Worm (Caenorhabditis elegans) whole organism, L4 larva: ENCODE results near the gene C45G9.11.
A peak's percentile ranks its signal among the peaks of the same experiment; 100 is the strongest.

Experiments used
- D1046.2 ChIP-seq: fragments of 200-800 bp; sonication (Bioruptor generic); IDR thresholded peaks from 2 replicates; pipeline ENCODE4 v1.3.6; 2022; ENCODE audit warnings: missing genetic modification characterization, missing compliant biosample characterization
- F10B5.3 ChIP-seq: sonication (generic microtip); optimal IDR thresholded peaks from 2 replicates; lab custom pipeline; 2016; ENCODE audit warnings: mild to moderate bottlenecking, missing genetic modification characterization, missing compliant biosample characterization
- T20F7.1 ChIP-seq: fragments of 200-800 bp; sonication (Bioruptor generic); optimal IDR thresholded peaks from 2 replicates; lab custom pipeline; 2018; ENCODE audit warnings: mild to moderate bottlenecking, missing genetic modification characterization, missing compliant biosample characterization
- Y5F2A.4 ChIP-seq: fragments of 200-800 bp; sonication (Bioruptor generic); optimal IDR thresholded peaks from 2 replicates; lab custom pipeline; 2018; ENCODE audit warnings: mild to moderate bottlenecking, missing genetic modification characterization, missing compliant biosample characterization
- Y75B8A.6 ChIP-seq: fragments of 200-800 bp; sonication (Bioruptor generic); IDR thresholded peaks from 2 replicates; pipeline ENCODE4 v1.3.6; 2022; ENCODE audit warnings: missing genetic modification reagents, missing genetic modification characterization, missing compliant biosample characterization
- ZK337.2 ChIP-seq: fragments of 200-800 bp; sonication (Bioruptor generic); IDR thresholded peaks from 2 replicates; pipeline ENCODE4 v1.3.6; 2022; ENCODE audit warnings: missing genetic modification reagents, missing genetic modification characterization, missing compliant biosample characterization
- aha-1 ChIP-seq: fragments of 150-350 bp; peaks from one replicate; lab custom pipeline; 2014; ENCODE audit warnings: missing biosample characterization, missing genetic modification characterization
- arid-1 ChIP-seq: fragments of 200-800 bp; sonication (Bioruptor generic); conservative IDR thresholded peaks from 2 replicates; pipeline ENCODE4 v1.3.6; 2022; ENCODE audit warnings: missing genetic modification reagents, missing genetic modification characterization, missing compliant biosample characterization
- ceh-20 ChIP-seq: fragments of 200-800 bp; sonication (Bioruptor generic); IDR thresholded peaks from 2 replicates; pipeline ENCODE4 v1.3.6; 2022; ENCODE audit warnings: missing genetic modification reagents, missing genetic modification characterization, missing compliant biosample characterization
- ceh-32 ChIP-seq: sonication (generic microtip); optimal IDR thresholded peaks from 2 replicates; lab custom pipeline; 2016; ENCODE audit warnings: mild to moderate bottlenecking, missing genetic modification characterization, missing compliant biosample characterization; ENCODE audit not compliant: poor library complexity
- daf-16 ChIP-seq, 3 experiments: sonication (generic microtip); optimal IDR thresholded peaks; 2 replicates each; lab custom pipeline; 2016 to 2017; ENCODE audit warnings: missing genetic modification characterization in 3 of 3, missing genetic modification reagents in 3 of 3, mild to moderate bottlenecking in 2 of 3, missing compliant biosample characterization in 2 of 3, missing biosample characterization in 1 of 3, moderate library complexity in 1 of 3
- dmd-6 ChIP-seq: fragments of 200-800 bp; sonication (Bioruptor generic); IDR thresholded peaks from 2 replicates; pipeline ENCODE4 v1.3.6; 2022; ENCODE audit warnings: missing genetic modification reagents, missing genetic modification characterization, missing compliant biosample characterization
- dmd-9 ChIP-seq: fragments of 200-800 bp; sonication (Bioruptor generic); IDR thresholded peaks from 2 replicates; pipeline ENCODE4 v1.3.6; 2022; ENCODE audit warnings: missing genetic modification reagents, missing genetic modification characterization, missing compliant biosample characterization
- duxl-1 ChIP-seq: sonication (generic microtip); optimal IDR thresholded peaks from 2 replicates; lab custom pipeline; 2016; ENCODE audit warnings: mild to moderate bottlenecking, missing genetic modification characterization, moderate library complexity, missing compliant biosample characterization; ENCODE audit not compliant: poor library complexity
- dve-1 ChIP-seq: sonication (generic microtip); optimal IDR thresholded peaks from 2 replicates; lab custom pipeline; 2017; ENCODE audit warnings: antibody characterized with exemption, mild to moderate bottlenecking, missing genetic modification characterization, missing compliant biosample characterization; ENCODE audit not compliant: insufficient read depth
- egl-27 ChIP-seq: sonication (generic microtip); optimal IDR thresholded peaks from 3 replicates; lab custom pipeline; 2017; ENCODE audit warnings: missing biosample characterization, missing genetic modification reagents, missing genetic modification characterization
- egl-43 ChIP-seq: fragments of 200-800 bp; sonication (Bioruptor generic); IDR thresholded peaks from 2 replicates; pipeline ENCODE4 v1.3.6; 2022; ENCODE audit warnings: missing genetic modification reagents, missing genetic modification characterization, missing compliant biosample characterization
- fos-1 ChIP-seq: fragments of 150-350 bp; optimal IDR thresholded peaks from 2 replicates; lab custom pipeline; 2014; ENCODE audit warnings: missing biosample characterization, missing genetic modification characterization
- hif-1 ChIP-seq, 2 experiments: sonication (generic microtip); optimal IDR thresholded peaks; 2 replicates each; lab custom pipeline; 2016 to 2017; ENCODE audit warnings: missing compliant biosample characterization in 2 of 2, missing genetic modification characterization in 2 of 2, missing genetic modification reagents in 2 of 2, missing genotype in 2 of 2, mild to moderate bottlenecking in 1 of 2
- lin-1 ChIP-seq: fragments of 200-800 bp; sonication (Bioruptor generic); IDR thresholded peaks from 2 replicates; pipeline ENCODE4 v1.3.6; 2022; ENCODE audit warnings: missing genetic modification reagents, missing genetic modification characterization, missing compliant biosample characterization
- lin-13 ChIP-seq: fragments of 150-350 bp; optimal IDR thresholded peaks from 2 replicates; lab custom pipeline; 2014; ENCODE audit warnings: missing biosample characterization, missing genetic modification reagents, missing genetic modification characterization
- lin-29 ChIP-seq: fragments of 200-800 bp; sonication (Bioruptor generic); IDR thresholded peaks from 2 replicates; pipeline ENCODE4 v1.3.6; 2022; ENCODE audit warnings: missing genetic modification reagents, missing genetic modification characterization, missing compliant biosample characterization
- lin-39 ChIP-seq: fragments of 150-350 bp; optimal IDR thresholded peaks from 2 replicates; lab custom pipeline; 2014; ENCODE audit warnings: missing biosample characterization, missing genetic modification reagents, missing genetic modification characterization
- lir-3 ChIP-seq: sonication (generic microtip); optimal IDR thresholded peaks from 2 replicates; lab custom pipeline; 2016; ENCODE audit warnings: mild to moderate bottlenecking, missing genetic modification characterization, missing compliant biosample characterization
- lsy-2 ChIP-seq, 2 experiments: fragments of 150-350 bp in 1 of 2; sonication (generic microtip) in 1 of 2; optimal IDR thresholded peaks; 2 replicates each; lab custom pipeline; 2014 to 2017; ENCODE audit warnings: missing biosample characterization in 2 of 2, missing genetic modification characterization in 2 of 2
- mep-1 ChIP-seq: fragments of 150-350 bp; sonication (generic microtip); optimal IDR thresholded peaks from 3 replicates; lab custom pipeline; 2014; ENCODE audit warnings: missing biosample characterization, missing genetic modification characterization
- mes-2 ChIP-seq: sonication (generic microtip); optimal IDR thresholded peaks from 2 replicates; lab custom pipeline; 2016; ENCODE audit warnings: missing genotype, mild to moderate bottlenecking, missing genetic modification characterization, missing compliant biosample characterization; ENCODE audit not compliant: poor library complexity, severe bottlenecking
- mxl-2 ChIP-seq: fragments of 200-800 bp; sonication (Bioruptor generic); conservative IDR thresholded peaks from 2 replicates; pipeline ENCODE4 v1.3.6; 2022; ENCODE audit warnings: missing genetic modification reagents, missing genetic modification characterization, missing compliant biosample characterization
- mxl-3 ChIP-seq: fragments of 200-800 bp; sonication (Bioruptor generic); optimal IDR thresholded peaks from 2 replicates; lab custom pipeline; 2018; ENCODE audit warnings: mild to moderate bottlenecking, missing genetic modification characterization, missing compliant biosample characterization
- nhr-11 ChIP-seq: fragments of 150-350 bp; optimal IDR thresholded peaks from 2 replicates; lab custom pipeline; 2014; ENCODE audit warnings: missing biosample characterization, missing genetic modification characterization
- nhr-237 ChIP-seq: sonication (generic microtip); optimal IDR thresholded peaks from 2 replicates; lab custom pipeline; 2017; ENCODE audit warnings: missing biosample characterization, missing genetic modification characterization
- nhr-25 ChIP-seq: sonication (generic microtip); optimal IDR thresholded peaks from 2 replicates; lab custom pipeline; 2017; ENCODE audit warnings: missing genetic modification characterization, mild to moderate bottlenecking, missing compliant biosample characterization, antibody characterized with exemption, moderate library complexity, borderline replicate concordance; ENCODE audit not compliant: insufficient read depth
- nhr-28 ChIP-seq: fragments of 150-350 bp; optimal IDR thresholded peaks from 2 replicates; lab custom pipeline; 2014; ENCODE audit warnings: missing biosample characterization, missing genetic modification characterization
- nhr-42 ChIP-seq: fragments of 200-800 bp; sonication (Bioruptor generic); IDR thresholded peaks from 2 replicates; pipeline ENCODE4 v1.3.6; 2022; ENCODE audit warnings: missing genetic modification characterization, missing compliant biosample characterization
- nhr-77 ChIP-seq: fragments of 150-350 bp; optimal IDR thresholded peaks from 2 replicates; lab custom pipeline; 2014; ENCODE audit warnings: missing biosample characterization, missing genetic modification characterization
- pha-4 ChIP-seq, 2 experiments: fragments of 150-350 bp in 1 of 2; fragments of 200-800 bp in 1 of 2; sonication (Bioruptor generic) in 1 of 2; IDR thresholded peaks in 1 of 2; optimal IDR thresholded peaks in 1 of 2; 2 replicates each; pipeline versions ENCODE4 v1.3.6 to Lab custom; 2014 to 2022; ENCODE audit warnings: missing genetic modification characterization in 2 of 2, missing genetic modification reagents in 2 of 2, missing biosample characterization in 1 of 2, missing compliant biosample characterization in 1 of 2
- php-3 ChIP-seq: fragments of 200-800 bp; sonication (Bioruptor generic); IDR thresholded peaks from 2 replicates; pipeline ENCODE4 v1.3.6; 2022; ENCODE audit warnings: missing genetic modification reagents, missing genetic modification characterization, missing compliant biosample characterization
- rbr-2 ChIP-seq: sonication (generic microtip); optimal IDR thresholded peaks from 2 replicates; lab custom pipeline; 2016; ENCODE audit warnings: missing genotype, missing genetic modification characterization, missing compliant biosample characterization
- sdz-12 ChIP-seq: fragments of 200-800 bp; sonication (Bioruptor generic); optimal IDR thresholded peaks from 2 replicates; lab custom pipeline; 2018; ENCODE audit warnings: mild to moderate bottlenecking, missing genetic modification characterization, missing compliant biosample characterization
- skn-1 ChIP-seq: fragments of 150-350 bp; optimal IDR thresholded peaks from 2 replicates; lab custom pipeline; 2014; ENCODE audit warnings: missing biosample characterization, missing genetic modification characterization
- snpc-4 ChIP-seq: fragments of 150-350 bp; optimal IDR thresholded peaks from 2 replicates; lab custom pipeline; 2014; ENCODE audit warnings: missing biosample characterization, missing genetic modification characterization
- spr-1 ChIP-seq: sonication (generic microtip); optimal IDR thresholded peaks from 2 replicates; lab custom pipeline; 2016; ENCODE audit warnings: mild to moderate bottlenecking, missing genetic modification characterization, missing compliant biosample characterization
- tag-97 ChIP-seq: fragments of 200-800 bp; sonication (Bioruptor generic); IDR thresholded peaks from 2 replicates; pipeline ENCODE4 v1.3.6; 2022; ENCODE audit warnings: missing genetic modification characterization, missing compliant biosample characterization
- tra-1 ChIP-seq: fragments of 200-800 bp; sonication (Bioruptor generic); IDR thresholded peaks from 2 replicates; pipeline ENCODE4 v1.3.6; 2022; ENCODE audit warnings: missing genetic modification reagents, missing genetic modification characterization, missing compliant biosample characterization
- unc-62 ChIP-seq, 3 experiments: fragments of 150-350 bp in 1 of 3; sonication (generic microtip); optimal IDR thresholded peaks in 2 of 3; peaks in 1 of 3; 1 replicate in 1 of 3; 2 replicates in 2 of 3; lab custom pipeline; 2014 to 2017; ENCODE audit warnings: missing biosample characterization in 3 of 3, missing genetic modification characterization in 3 of 3, missing genetic modification reagents in 3 of 3, missing genotype in 1 of 3
- zfp-2 ChIP-seq: sonication (generic microtip); optimal IDR thresholded peaks from 2 replicates; lab custom pipeline; 2016; ENCODE audit warnings: mild to moderate bottlenecking, missing genetic modification characterization, missing compliant biosample characterization
- ztf-11 ChIP-seq: fragments of 150-350 bp; optimal IDR thresholded peaks from 2 replicates; lab custom pipeline; 2014; ENCODE audit warnings: missing biosample characterization, missing genetic modification characterization
- ztf-7 ChIP-seq: fragments of 150-350 bp; optimal IDR thresholded peaks from 2 replicates; lab custom pipeline; 2014; ENCODE audit warnings: missing biosample characterization, missing genetic modification characterization

C45G9.11 gene

ce11 chrIII:5025136-5025629, 43.3 kb downstream of the C45G9.11 start (continued):
- TF ChIP-seq arid-1 (GFP tag; lab: Robert Waterston, UW) (no peak), sdz-12 (GFP tag; lab: Kevin White, UChicago) (peak; percentile 41), mep-1 (tag; lab: Kevin White, UChicago) (peak; percentile 53), ZK337.2 (GFP tag; lab: Robert Waterston, UW) (0 out of 2 replicates have a peak, but pooled peaks have one; percentile 26), dve-1 (tag; lab: Kevin White, UChicago) (peak; percentile 27), nhr-237 (tag; lab: Kevin White, UChicago) (no peak), lin-39 (no peak), ztf-7 (no peak), pha-4 (GFP tag; IDR thresholded peaks at IDR 0.05; lab: Robert Waterston, UW) (peak; percentile 72), pha-4 (tag; optimal IDR thresholded peaks at IDR 0.05; lab: Kevin White, UChicago) (no peak), hif-1 (tag; optimal IDR thresholded peaks at IDR 0.05; lab: Kevin White, UChicago) (peak in 1 of 2 experiments; percentile 43), aha-1 (tag; lab: Kevin White, UChicago) (peak; percentile 80), egl-43 (GFP tag; lab: Robert Waterston, UW) (no peak), spr-1 (tag; lab: Kevin White, UChicago) (peak; percentile 29), D1046.2 (GFP tag; lab: Robert Waterston, UW) (no peak), lin-29 (GFP tag; lab: Robert Waterston, UW) (no peak), egl-27 (tag; lab: Kevin White, UChicago) (no peak), unc-62 (GFP tag; optimal IDR thresholded peaks at IDR 0.05 in 1 of 2; lab: Kevin White, UChicago) (no peak), unc-62 (tag; optimal IDR thresholded peaks at IDR 0.05; lab: Kevin White, UChicago) (no peak), dmd-6 (GFP tag; lab: Robert Waterston, UW) (peak; percentile 49), F10B5.3 (no peak), mes-2 (tag; lab: Kevin White, UChicago) (no peak), skn-1 (no peak), nhr-25 (tag; lab: Kevin White, UChicago) (no peak), daf-16 (GFP tag; optimal IDR thresholded peaks at IDR 0.05; lab: Kevin White, UChicago) (no peak), daf-16 (tag; optimal IDR thresholded peaks at IDR 0.05; lab: Kevin White, UChicago) (no peak), T20F7.1 (peak; percentile 62), nhr-11 (no peak), snpc-4 (tag; lab: Kevin White, UChicago) (no peak), ztf-11 (no peak), nhr-42 (GFP tag; lab: Robert Waterston, UW) (no peak), mxl-2 (GFP tag; lab: Robert Waterston, UW) (no peak), Y75B8A.6 (GFP tag; lab: Robert Waterston, UW) (peak; percentile 79; the same call in 1 of the 2 replicates), lin-13 (GFP tag; lab: Kevin White, UChicago) (no peak), ceh-32 (tag; lab: Kevin White, UChicago) (no peak), tra-1 (GFP tag; lab: Robert Waterston, UW) (0 out of 2 replicates have a peak, but pooled peaks have one; percentile 13), fos-1 (tag; lab: Kevin White, UChicago) (no peak), lin-1 (0 out of 2 replicates have a peak, but pooled peaks have one; percentile 18), duxl-1 (no peak), dmd-9 (no peak), mxl-3 (no peak), zfp-2 (tag; lab: Kevin White, UChicago) (no peak), ceh-20 (GFP tag; lab: Robert Waterston, UW) (peak; percentile 20; the same call in 1 of the 2 replicates), tag-97 (GFP tag; lab: Robert Waterston, UW) (no peak), rbr-2 (tag; lab: Kevin White, UChicago) (peak; percentile 46), lir-3 (no peak), lsy-2 (tag; optimal IDR thresholded peaks at IDR 0.05; lab: Kevin White, UChicago) (peak in 1 of 2 experiments; percentile 55), Y5F2A.4 (GFP tag; lab: Kevin White, UChicago) (no peak), php-3 (GFP tag; lab: Robert Waterston, UW) (0 out of 2 replicates have a peak, but pooled peaks have one; percentile 11), nhr-28 (tag; lab: Kevin White, UChicago) (no peak), nhr-77 (tag; lab: Kevin White, UChicago) (no peak)
